Worm (Caenorhabditis elegans) whole organism, young adult: ENCODE measurements around the gene F55E10.2.
A peak's percentile ranks its signal among the peaks of the same experiment; 100 is the strongest.

Experiments used
- B0019.2 ChIP-seq: fragments of 200-800 bp; sonication (Bioruptor generic); conservative IDR thresholded peaks from 2 replicates; pipeline ENCODE4 v1.3.6; 2022; ENCODE audit warnings: missing genetic modification reagents, missing genetic modification characterization, missing compliant biosample characterization
- B0035.1 ChIP-seq: sonication (generic microtip); optimal IDR thresholded peaks from 2 replicates; lab custom pipeline; 2016; ENCODE audit warnings: missing genetic modification characterization, mild to moderate bottlenecking, missing compliant biosample characterization, missing genotype, missing genetic modification reagents
- B0336.3 ChIP-seq: fragments of 200-800 bp; sonication (Bioruptor generic); IDR thresholded peaks from 2 replicates; pipeline ENCODE4 v1.3.6; 2022; ENCODE audit warnings: missing genetic modification characterization, missing compliant biosample characterization
- F39B2.1 ChIP-seq: fragments of 200-800 bp; sonication (Bioruptor generic); IDR thresholded peaks from 2 replicates; pipeline ENCODE4 v1.3.6; 2022; ENCODE audit warnings: missing genetic modification reagents, missing genetic modification characterization, missing compliant biosample characterization
- F49E8.2 ChIP-seq: sonication (generic microtip); optimal IDR thresholded peaks from 3 replicates; lab custom pipeline; 2017; ENCODE audit warnings: missing genetic modification characterization, mild to moderate bottlenecking, missing compliant biosample characterization, antibody characterized with exemption, moderate library complexity; ENCODE audit not compliant: insufficient read depth
- F52B5.7 ChIP-seq: sonication (generic microtip); optimal IDR thresholded peaks from 2 replicates; lab custom pipeline; 2016; ENCODE audit warnings: mild to moderate bottlenecking, missing genetic modification characterization, missing compliant biosample characterization
- F55B11.4 ChIP-seq: sonication (generic microtip); optimal IDR thresholded peaks from 2 replicates; lab custom pipeline; 2016; ENCODE audit warnings: missing compliant biosample characterization, missing genetic modification characterization, borderline replicate concordance; ENCODE audit not compliant: insufficient read depth
- F57A8.1 ChIP-seq: fragments of 200-800 bp; sonication (Bioruptor generic); optimal IDR thresholded peaks from 2 replicates; lab custom pipeline; 2018; ENCODE audit warnings: mild to moderate bottlenecking, missing genetic modification characterization, moderate library complexity, missing compliant biosample characterization
- K11D2.4 ChIP-seq: fragments of 200-800 bp; sonication (Bioruptor generic); IDR thresholded peaks from 2 replicates; pipeline ENCODE4 v1.3.6; 2022; ENCODE audit warnings: missing genetic modification reagents, missing genetic modification characterization, missing compliant biosample characterization
- T07F8.4 ChIP-seq: sonication (generic microtip); optimal IDR thresholded peaks from 2 replicates; lab custom pipeline; 2016; ENCODE audit warnings: mild to moderate bottlenecking, missing genetic modification characterization, moderate library complexity, missing compliant biosample characterization
- ZK185.1 ChIP-seq: sonication (generic microtip); optimal IDR thresholded peaks from 2 replicates; lab custom pipeline; 2016; ENCODE audit warnings: mild to moderate bottlenecking, missing genetic modification characterization, missing compliant biosample characterization; ENCODE audit not compliant: poor library complexity, severe bottlenecking
- akir-1 ChIP-seq: fragments of 200-800 bp; sonication (Bioruptor generic); optimal IDR thresholded peaks from 2 replicates; lab custom pipeline; 2018; ENCODE audit warnings: mild to moderate bottlenecking, missing genetic modification characterization, moderate library complexity, missing compliant biosample characterization
- ama-1 ChIP-seq, 3 experiments: fragments of 150-350 bp in 1 of 3; sonication (generic microtip) in 2 of 3; optimal IDR thresholded peaks; 2 replicates each; lab custom pipeline; 2014 to 2018; ENCODE audit warnings: missing biosample characterization in 2 of 3, missing genetic modification characterization in 2 of 3, missing genetic modification reagents in 2 of 3
- aptf-2 ChIP-seq: fragments of 200-800 bp; sonication (Bioruptor generic); conservative IDR thresholded peaks from 2 replicates; pipeline ENCODE4 v1.3.6; 2022; ENCODE audit warnings: missing genetic modification reagents, missing genetic modification characterization, missing compliant biosample characterization
- aptf-3 ChIP-seq: fragments of 200-800 bp; sonication (Bioruptor generic); IDR thresholded peaks from 2 replicates; pipeline ENCODE4 v1.3.6; 2022; ENCODE audit warnings: missing genetic modification characterization, missing compliant biosample characterization
- atf-7 ChIP-seq: sonication (generic microtip); optimal IDR thresholded peaks from 2 replicates; lab custom pipeline; 2017; ENCODE audit warnings: mild to moderate bottlenecking, missing genetic modification characterization, missing compliant biosample characterization
- athp-1 ChIP-seq: sonication (generic microtip); optimal IDR thresholded peaks from 2 replicates; lab custom pipeline; 2017; ENCODE audit warnings: mild to moderate bottlenecking, missing genetic modification characterization, missing compliant biosample characterization
- attf-5 ChIP-seq: fragments of 200-800 bp; sonication (Bioruptor generic); optimal IDR thresholded peaks from 2 replicates; lab custom pipeline; 2018; ENCODE audit warnings: mild to moderate bottlenecking, missing genetic modification characterization, missing compliant biosample characterization
- bed-2 ChIP-seq: fragments of 200-800 bp; sonication (Bioruptor generic); IDR thresholded peaks from 2 replicates; pipeline ENCODE4 v1.3.6; 2022; ENCODE audit warnings: missing genetic modification reagents, missing genetic modification characterization, missing compliant biosample characterization
- cebp-2 ChIP-seq: fragments of 200-800 bp; sonication (Bioruptor generic); IDR thresholded peaks from 2 replicates; pipeline ENCODE4 v1.3.6; 2022; ENCODE audit warnings: missing genetic modification characterization, missing compliant biosample characterization
- ceh-100 ChIP-seq: fragments of 200-800 bp; sonication (Bioruptor generic); IDR thresholded peaks from 2 replicates; pipeline ENCODE4 v1.3.6; 2022; ENCODE audit warnings: missing genetic modification reagents, missing genetic modification characterization, missing compliant biosample characterization
- ceh-40 ChIP-seq: fragments of 200-800 bp; sonication (Bioruptor generic); IDR thresholded peaks from 2 replicates; pipeline ENCODE4 v1.3.6; 2022; ENCODE audit warnings: missing genetic modification characterization, missing compliant biosample characterization
- dpl-1 ChIP-seq: fragments of 150-350 bp; optimal IDR thresholded peaks from 2 replicates; lab custom pipeline; 2014; ENCODE audit warnings: missing biosample characterization, missing genetic modification reagents, missing genetic modification characterization
- hlh-26 ChIP-seq: fragments of 200-800 bp; sonication (Bioruptor generic); conservative IDR thresholded peaks from 2 replicates; pipeline ENCODE4 v1.3.6; 2022; ENCODE audit warnings: missing genetic modification reagents, missing genetic modification characterization, missing compliant biosample characterization
- hmg-20 ChIP-seq: fragments of 200-800 bp; sonication (Bioruptor generic); IDR thresholded peaks from 2 replicates; pipeline ENCODE4 v1.3.6; 2022; ENCODE audit warnings: missing genetic modification reagents, missing genetic modification characterization, missing compliant biosample characterization
- let-607 ChIP-seq, 2 experiments: fragments of 200-800 bp in 1 of 2; sonication (Bioruptor generic) in 1 of 2; sonication (generic microtip) in 1 of 2; optimal IDR thresholded peaks; 2 replicates each; lab custom pipeline; 2016 to 2018; ENCODE audit warnings: mild to moderate bottlenecking in 2 of 2, missing compliant biosample characterization in 2 of 2, missing genetic modification characterization in 2 of 2, moderate library complexity in 2 of 2, missing genotype in 1 of 2
- lin-40 ChIP-seq: sonication (generic microtip); optimal IDR thresholded peaks from 2 replicates; lab custom pipeline; 2016; ENCODE audit warnings: missing genetic modification characterization, mild to moderate bottlenecking, missing compliant biosample characterization, missing genotype, missing genetic modification reagents
- lin-54 ChIP-seq: fragments of 200-800 bp; sonication (Bioruptor generic); optimal IDR thresholded peaks from 2 replicates; lab custom pipeline; 2018; ENCODE audit warnings: mild to moderate bottlenecking, missing genetic modification characterization, missing compliant biosample characterization
- lir-1 ChIP-seq: fragments of 200-800 bp; sonication (Bioruptor generic); conservative IDR thresholded peaks from 2 replicates; pipeline ENCODE4 v1.3.6; 2022; ENCODE audit warnings: missing genetic modification reagents, missing genetic modification characterization, missing compliant biosample characterization
- lsy-27 ChIP-seq: sonication (generic microtip); optimal IDR thresholded peaks from 2 replicates; lab custom pipeline; 2017; ENCODE audit warnings: missing genetic modification characterization, mild to moderate bottlenecking, missing compliant biosample characterization, antibody characterized with exemption, missing genotype, borderline replicate concordance; ENCODE audit not compliant: insufficient read depth
- madf-8 ChIP-seq: fragments of 200-800 bp; sonication (Bioruptor generic); conservative IDR thresholded peaks from 2 replicates; pipeline ENCODE4 v1.3.6; 2022; ENCODE audit warnings: missing genetic modification reagents, missing genetic modification characterization, missing compliant biosample characterization
- mel-28 ChIP-seq: sonication (generic microtip); optimal IDR thresholded peaks from 2 replicates; lab custom pipeline; 2016; ENCODE audit warnings: borderline replicate concordance, mild to moderate bottlenecking, missing genetic modification characterization, missing compliant biosample characterization
- mes-4 ChIP-seq: sonication (generic microtip); optimal IDR thresholded peaks from 2 replicates; lab custom pipeline; 2016; ENCODE audit warnings: missing genotype, missing genetic modification characterization, missing compliant biosample characterization
- mxl-1 ChIP-seq: sonication (generic microtip); optimal IDR thresholded peaks from 2 replicates; lab custom pipeline; 2016; ENCODE audit warnings: missing genetic modification characterization, missing compliant biosample characterization
- nfya-1 ChIP-seq: sonication (generic microtip); optimal IDR thresholded peaks from 2 replicates; lab custom pipeline; 2017; ENCODE audit warnings: antibody characterized with exemption, missing compliant biosample characterization, missing genetic modification characterization, borderline replicate concordance; ENCODE audit not compliant: insufficient read depth
- nhr-90 ChIP-seq: sonication (generic microtip); optimal IDR thresholded peaks from 2 replicates; lab custom pipeline; 2016; ENCODE audit warnings: missing genotype, mild to moderate bottlenecking, missing genetic modification characterization, missing compliant biosample characterization
- pbrm-1 ChIP-seq: fragments of 200-800 bp; sonication (Bioruptor generic); IDR thresholded peaks from 2 replicates; pipeline ENCODE4 v1.3.6; 2022; ENCODE audit warnings: missing genetic modification reagents, missing genetic modification characterization, missing compliant biosample characterization
- pha-4 ChIP-seq: fragments of 150-350 bp; sonication (generic microtip); optimal IDR thresholded peaks from 2 replicates; lab custom pipeline; 2014; ENCODE audit warnings: missing biosample characterization, missing genetic modification reagents, missing genetic modification characterization
- rpc-1 ChIP-seq, 2 experiments: fragments of 150-350 bp in 1 of 2; sonication (generic microtip) in 1 of 2; optimal IDR thresholded peaks; 2 replicates each; lab custom pipeline; 2014 to 2018; ENCODE audit warnings: missing biosample characterization in 1 of 2, missing genetic modification characterization in 1 of 2, missing genetic modification reagents in 1 of 2, missing genotype in 1 of 2
- sdz-38 ChIP-seq: sonication (generic microtip); optimal IDR thresholded peaks from 2 replicates; lab custom pipeline; 2016; ENCODE audit warnings: missing genotype, missing genetic modification characterization, missing compliant biosample characterization
- snpc-1.3 ChIP-seq: sonication (generic microtip); optimal IDR thresholded peaks from 2 replicates; lab custom pipeline; 2017; ENCODE audit warnings: missing genetic modification characterization, mild to moderate bottlenecking, missing compliant biosample characterization, antibody characterized with exemption, moderate library complexity, missing genotype, missing genetic modification reagents; ENCODE audit not compliant: insufficient read depth
- snpc-4 ChIP-seq, 5 experiments: fragments of 150-350 bp in 1 of 5; sonication (generic microtip) in 4 of 5; optimal IDR thresholded peaks; 2 replicates each; lab custom pipeline; 2014 to 2018; ENCODE audit warnings: missing genetic modification characterization in 5 of 5, missing biosample characterization in 3 of 5, antibody characterized with exemption in 2 of 5, mild to moderate bottlenecking in 2 of 5, missing compliant biosample characterization in 2 of 5, missing genotype in 2 of 5, moderate library complexity in 2 of 5, missing genetic modification reagents in 1 of 5
- somi-1 ChIP-seq: fragments of 200-800 bp; sonication (Bioruptor generic); optimal IDR thresholded peaks from 2 replicates; lab custom pipeline; 2018; ENCODE audit warnings: mild to moderate bottlenecking, missing genetic modification characterization, missing compliant biosample characterization
- sptf-2 ChIP-seq: fragments of 200-800 bp; sonication (Bioruptor generic); optimal IDR thresholded peaks from 2 replicates; lab custom pipeline; 2018; ENCODE audit warnings: mild to moderate bottlenecking, missing genetic modification characterization, missing compliant biosample characterization
- tbp1 ChIP-seq: fragments of 200-800 bp; sonication (Bioruptor generic); optimal IDR thresholded peaks from 2 replicates; lab custom pipeline; 2018; ENCODE audit warnings: mild to moderate bottlenecking, missing genetic modification characterization, missing compliant biosample characterization
- ztf-26 ChIP-seq: sonication (generic microtip); optimal IDR thresholded peaks from 2 replicates; lab custom pipeline; 2017; ENCODE audit warnings: missing genetic modification characterization, missing compliant biosample characterization

Gene F55E10.2

ce11 chrX:8368210-8368609 lies 27.7 kb downstream of the F55E10.2 start (continued):
- TF ChIP-seq akir-1 (no peak), F49E8.2 (tag; lab: Kevin White, UChicago) (no peak), mxl-1 (tag; lab: Kevin White, UChicago) (no peak), T07F8.4 (tag; lab: Kevin White, UChicago) (no peak), lin-54 (GFP tag; lab: Kevin White, UChicago) (no peak), bed-2 (no peak), ZK185.1 (tag; lab: Kevin White, UChicago) (no peak), snpc-1.3 (no peak), mes-4 (tag; lab: Kevin White, UChicago) (no peak), lir-1 (GFP tag; lab: Robert Waterston, UW) (peak; percentile 46; the same call in 1 of the 2 replicates), K11D2.4 (GFP tag; lab: Robert Waterston, UW) (peak; percentile 65), snpc-4 (GFP tag; optimal IDR thresholded peaks at IDR 0.05; lab: Kevin White, UChicago) (no peak), snpc-4 (tag; optimal IDR thresholded peaks at IDR 0.05; lab: Kevin White, UChicago) (peak in 1 of 4 experiments; percentile 48), aptf-3 (GFP tag; lab: Robert Waterston, UW) (no peak), atf-7 (tag; lab: Kevin White, UChicago) (peak; percentile 44), F55B11.4 (tag; lab: Kevin White, UChicago) (no peak), F57A8.1 (GFP tag; lab: Kevin White, UChicago) (no peak), B0035.1 (tag; lab: Kevin White, UChicago) (no peak), hmg-20 (GFP tag; lab: Robert Waterston, UW) (peak; percentile 35; the same call in 1 of the 2 replicates), ceh-100 (GFP tag; lab: Robert Waterston, UW) (no peak), lsy-27 (no peak), somi-1 (GFP tag; lab: Kevin White, UChicago) (no peak), athp-1 (tag; lab: Kevin White, UChicago) (no peak), let-607 (tag; optimal IDR thresholded peaks at IDR 0.05; lab: Kevin White, UChicago) (peak in 1 of 2 experiments; percentile 28), B0336.3 (GFP tag; lab: Robert Waterston, UW) (no peak; the same call in 1 of the 2 replicates), tbp1 (GFP tag; lab: Kevin White, UChicago) (no peak), mel-28 (tag; lab: Kevin White, UChicago) (no peak), attf-5 (GFP tag; lab: Kevin White, UChicago) (peak; percentile 58), madf-8 (GFP tag; lab: Robert Waterston, UW) (no peak), cebp-2 (GFP tag; lab: Robert Waterston, UW) (no peak), F52B5.7 (tag; lab: Kevin White, UChicago) (no peak), pha-4 (tag; lab: Kevin White, UChicago) (no peak), hlh-26 (no peak), dpl-1 (GFP tag; lab: Kevin White, UChicago) (no peak), pbrm-1 (GFP tag; lab: Robert Waterston, UW) (no peak), nfya-1 (tag; lab: Kevin White, UChicago) (no peak), B0019.2 (GFP tag; lab: Robert Waterston, UW) (no peak), aptf-2 (GFP tag; lab: Robert Waterston, UW) (no peak), rpc-1 (optimal IDR thresholded peaks at IDR 0.05; lab: Kevin White, UChicago) (no peak), rpc-1 (tag; optimal IDR thresholded peaks at IDR 0.05; lab: Kevin White, UChicago) (no peak), lin-40 (peak; percentile 78), sdz-38 (no peak), F39B2.1 (GFP tag; lab: Robert Waterston, UW) (no peak), sptf-2 (GFP tag; lab: Kevin White, UChicago) (no peak), ztf-26 (tag; lab: Kevin White, UChicago) (no peak), ama-1 (optimal IDR thresholded peaks at IDR 0.05; lab: Kevin White, UChicago) (no peak), ama-1 (GFP tag; optimal IDR thresholded peaks at IDR 0.05; lab: Kevin White, UChicago) (no peak), nhr-90 (tag; lab: Kevin White, UChicago) (no peak), ceh-40 (GFP tag; lab: Robert Waterston, UW) (no peak)
